Worm (Caenorhabditis elegans) whole organism, L3 larva: Measurements from ENCODE around the gene fbxb-49.

Experiments used
- ZK546.5 ChIP-seq: sonication (generic microtip); optimal IDR thresholded peaks from 2 replicates; lab custom pipeline; 2017; ENCODE audit warnings: missing biosample characterization, missing genetic modification characterization
- aly-2 ChIP-seq: fragments of 150-350 bp; optimal IDR thresholded peaks from 2 replicates; lab custom pipeline; 2014; ENCODE audit warnings: missing biosample characterization, missing genetic modification characterization
- ama-1 ChIP-seq: fragments of 150-350 bp; optimal IDR thresholded peaks from 2 replicates; lab custom pipeline; 2018
- ceh-16 ChIP-seq: sonication (generic microtip); optimal IDR thresholded peaks from 2 replicates; lab custom pipeline; 2017; ENCODE audit warnings: missing biosample characterization, missing genetic modification characterization
- egl-27 ChIP-seq: sonication (generic microtip); optimal IDR thresholded peaks from 4 replicates; lab custom pipeline; 2017; ENCODE audit warnings: missing biosample characterization, missing genetic modification reagents, missing genetic modification characterization
- lin-15B ChIP-seq: fragments of 150-350 bp; optimal IDR thresholded peaks from 2 replicates; lab custom pipeline; 2014; ENCODE audit warnings: missing biosample characterization, missing genetic modification characterization
- lin-39 ChIP-seq: fragments of 150-350 bp; optimal IDR thresholded peaks from 2 replicates; lab custom pipeline; 2018; ENCODE audit warnings: missing biosample characterization, missing genetic modification reagents, missing genetic modification characterization
- mdl-1 ChIP-seq: fragments of 150-350 bp; optimal IDR thresholded peaks from 2 replicates; lab custom pipeline; 2014; ENCODE audit warnings: missing biosample characterization, missing genetic modification characterization
- nhr-237 ChIP-seq: fragments of 150-350 bp; optimal IDR thresholded peaks from 2 replicates; lab custom pipeline; 2014; ENCODE audit warnings: missing biosample characterization, missing genetic modification characterization
- unc-39 ChIP-seq: sonication (generic microtip); optimal IDR thresholded peaks from 4 replicates; lab custom pipeline; 2017; ENCODE audit warnings: missing biosample characterization, missing genetic modification characterization
- unc-62 ChIP-seq: fragments of 150-350 bp; sonication (generic microtip); optimal IDR thresholded peaks from 4 replicates; lab custom pipeline; 2014; ENCODE audit warnings: missing biosample characterization, missing genetic modification reagents, missing genetic modification characterization
- ztf-11 ChIP-seq: fragments of 150-350 bp; optimal IDR thresholded peaks from 2 replicates; lab custom pipeline; 2014; ENCODE audit warnings: missing biosample characterization, missing genetic modification characterization

DNA sequence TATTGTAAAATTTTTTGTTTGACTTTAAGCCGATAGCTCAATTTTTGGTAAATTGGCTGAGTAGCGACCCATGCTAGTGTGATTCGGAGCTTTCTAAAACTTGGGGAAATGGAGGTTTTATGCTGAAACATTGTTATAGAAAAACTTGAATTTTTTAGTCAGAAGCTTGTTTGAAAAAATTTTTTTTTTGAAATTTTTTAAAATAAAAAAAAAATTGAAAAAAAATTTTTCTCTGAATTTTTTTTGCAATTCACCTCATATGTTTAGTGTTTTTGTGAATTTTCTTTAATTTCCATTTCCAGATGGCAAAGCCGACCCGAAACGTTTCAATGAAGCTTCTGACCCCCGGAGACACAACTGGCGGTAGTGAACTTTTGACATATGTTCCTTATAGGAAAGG is 39.3 kb upstream of the fbxb-49 start, which contains the start of gene Y51H7BR.4:
- TF ChIP-seq unc-62 (GFP tag; lab: Kevin White, UChicago), result no peak
- TF ChIP-seq ceh-16 (tag; lab: Kevin White, UChicago), result no peak
- no peak for TF ChIP-seq lin-39 (tag; lab: Kevin White, UChicago)
- no peak for TF ChIP-seq lin-15B (tag; lab: Kevin White, UChicago)
- TF ChIP-seq egl-27, result no peak
- TF ChIP-seq ztf-11 (tag; lab: Kevin White, UChicago), result no peak
- TF ChIP-seq ZK546.5 (tag; lab: Kevin White, UChicago), result no peak
- TF ChIP-seq ama-1 (lab: Kevin White, UChicago), result no peak
- TF ChIP-seq unc-39, result no peak
- no peak for TF ChIP-seq aly-2 (tag; lab: Kevin White, UChicago)
- TF ChIP-seq mdl-1, result no peak
- no peak for TF ChIP-seq nhr-237 (tag; lab: Kevin White, UChicago)
